Fruit fly (Drosophila melanogaster) whole organism, embryonic: ENCODE data around the gene Spn27A.

ENCODE experiments used
- Antp ChIP-seq: fragments of 200-800 bp; sonication (Bioruptor generic); optimal IDR thresholded peaks from 3 replicates; lab custom pipeline; 2016; ENCODE audit warnings: missing biosample characterization, missing genetic modification characterization
- BEAF-32 ChIP-seq: fragments of 200-800 bp; sonication (Bioruptor generic); optimal IDR thresholded peaks from 3 replicates; lab custom pipeline; 2017; ENCODE audit warnings: missing biosample characterization, missing genetic modification characterization, mild to moderate bottlenecking, moderate library complexity, missing genetic modification reagents
- Bgb ChIP-seq: fragments of 200-800 bp; sonication (Bioruptor generic); IDR thresholded peaks from 2 replicates; pipeline ENCODE4 v1.3.6; 2022; ENCODE audit warnings: missing biosample characterization, missing genetic modification characterization; ENCODE audit not compliant: partially characterized antibody
- CG10267 ChIP-seq: fragments of 200-800 bp; sonication (Bioruptor generic); optimal IDR thresholded peaks from 2 replicates; lab custom pipeline; 2018; ENCODE audit warnings: missing biosample characterization, mild to moderate bottlenecking, missing genetic modification characterization, moderate library complexity
- CG12155 ChIP-seq: fragments of 200-800 bp; sonication (Bioruptor generic); optimal IDR thresholded peaks from 3 replicates; lab custom pipeline; 2016; ENCODE audit warnings: missing biosample characterization, missing genetic modification characterization
- CG13287 ChIP-seq: fragments of 200-800 bp; sonication (Bioruptor generic); IDR thresholded peaks from 2 replicates; pipeline ENCODE4 v1.3.6; 2022; ENCODE audit warnings: missing biosample characterization, missing genetic modification characterization; ENCODE audit not compliant: partially characterized antibody
- CG14710 ChIP-seq: fragments of 200-800 bp; sonication (Bioruptor generic); optimal IDR thresholded peaks from 3 replicates; lab custom pipeline; 2019; ENCODE audit warnings: missing biosample characterization, mild to moderate bottlenecking, missing genetic modification characterization, moderate library complexity
- CG14860 ChIP-seq: fragments of 200-800 bp; sonication (Bioruptor generic); IDR thresholded peaks from 3 replicates; pipeline ENCODE4 v1.3.6; 2022; ENCODE audit warnings: missing biosample characterization, missing genetic modification characterization; ENCODE audit not compliant: partially characterized antibody
- CG17612 ChIP-seq: fragments of 200-800 bp; sonication (Bioruptor generic); IDR thresholded peaks from 2 replicates; pipeline ENCODE4 v1.3.6; 2022; ENCODE audit warnings: missing biosample characterization, missing genetic modification characterization
- CG17802 ChIP-seq: fragments of 200-800 bp; sonication (Bioruptor generic); optimal IDR thresholded peaks from 2 replicates; lab custom pipeline; 2018; ENCODE audit warnings: missing biosample characterization, mild to moderate bottlenecking, missing genetic modification characterization, moderate library complexity
- CG17829 ChIP-seq: fragments of 200-800 bp; optimal IDR thresholded peaks from 2 replicates; lab custom pipeline; 2019; ENCODE audit warnings: missing biosample characterization, mild to moderate bottlenecking, missing genetic modification characterization, moderate library complexity
- CG2120 ChIP-seq: fragments of 200-800 bp; sonication (Bioruptor generic); optimal IDR thresholded peaks from 3 replicates; lab custom pipeline; 2016; ENCODE audit warnings: missing biosample characterization, missing genetic modification characterization
- CG34376 ChIP-seq: fragments of 200-800 bp; sonication (Bioruptor generic); optimal IDR thresholded peaks from 2 replicates; lab custom pipeline; 2018; ENCODE audit warnings: missing biosample characterization, mild to moderate bottlenecking, missing genetic modification characterization
- CG3995 ChIP-seq: fragments of 200-800 bp; sonication (Bioruptor generic); optimal IDR thresholded peaks from 3 replicates; lab custom pipeline; 2016; ENCODE audit warnings: missing biosample characterization, missing genetic modification characterization
- CG4424 ChIP-seq: fragments of 200-800 bp; sonication (Bioruptor generic); optimal IDR thresholded peaks from 3 replicates; lab custom pipeline; 2016; ENCODE audit warnings: missing biosample characterization, missing genetic modification characterization
- CG6791 ChIP-seq: fragments of 200-800 bp; sonication (Bioruptor generic); IDR thresholded peaks from 3 replicates; pipeline ENCODE4 v1.3.6; 2022; ENCODE audit warnings: missing biosample characterization, missing genetic modification characterization; ENCODE audit not compliant: partially characterized antibody
- CTCF ChIP-seq: fragments of 200-800 bp; sonication (Bioruptor generic); optimal IDR thresholded peaks from 2 replicates; lab custom pipeline; 2017; ENCODE audit warnings: missing biosample characterization, mild to moderate bottlenecking, missing genetic modification characterization, moderate library complexity
- Dbx ChIP-seq: fragments of 200-800 bp; sonication (Bioruptor generic); IDR thresholded peaks from 3 replicates; pipeline ENCODE4 v1.3.6; 2022; ENCODE audit warnings: missing biosample characterization, missing genetic modification characterization
- Dll ChIP-seq: fragments of 200-800 bp; sonication (Bioruptor generic); IDR thresholded peaks from 4 replicates; pipeline ENCODE4 v1.3.6; 2022; ENCODE audit warnings: missing biosample characterization, missing genetic modification characterization; ENCODE audit not compliant: partially characterized antibody
- Dref ChIP-seq: fragments of 200-800 bp; sonication (Bioruptor generic); IDR thresholded peaks from 2 replicates; pipeline ENCODE4 v1.3.6; 2022; ENCODE audit warnings: missing biosample characterization, missing genetic modification characterization
- Ets65A ChIP-seq: fragments of 200-800 bp; sonication (Bioruptor generic); peaks from one replicate; lab custom pipeline; 2016; ENCODE audit warnings: missing biosample characterization, missing genetic modification characterization
- H2.0 ChIP-seq: fragments of 200-800 bp; sonication (Bioruptor generic); IDR thresholded peaks from 2 replicates; pipeline ENCODE4 v1.3.6; 2022; ENCODE audit warnings: missing biosample characterization, missing genetic modification characterization
- Med ChIP-seq: fragments of 200-800 bp; sonication (Bioruptor generic); peaks from one replicate; lab custom pipeline; 2016; ENCODE audit warnings: missing biosample characterization, missing genetic modification characterization, mild to moderate bottlenecking, inconsistent platforms, moderate library complexity
- Sry-δ ChIP-seq: fragments of 200-800 bp; sonication (Bioruptor generic); optimal IDR thresholded peaks from 2 replicates; lab custom pipeline; 2016; ENCODE audit warnings: missing biosample characterization, missing genetic modification characterization
- ci ChIP-seq: fragments of 200-800 bp; sonication (Bioruptor generic); IDR thresholded peaks from 3 replicates; pipeline ENCODE4 v1.3.6; 2022; ENCODE audit warnings: missing biosample characterization, missing genetic modification characterization
- crp ChIP-seq, 2 experiments: fragments of 200-800 bp; sonication (Bioruptor generic); optimal IDR thresholded peaks; 2 replicates in 1 of 2; 3 replicates in 1 of 2; lab custom pipeline; 2017; ENCODE audit warnings: missing biosample characterization in 2 of 2, missing genetic modification characterization in 2 of 2, mild to moderate bottlenecking in 1 of 2, moderate library complexity in 1 of 2
- ftz-f1 ChIP-seq: fragments of 200-800 bp; sonication (Bioruptor generic); optimal IDR thresholded peaks from 2 replicates; lab custom pipeline; 2016; ENCODE audit warnings: missing biosample characterization, missing genetic modification characterization
- gsb ChIP-seq: fragments of 200-800 bp; sonication (Bioruptor generic); IDR thresholded peaks from 2 replicates; pipeline ENCODE4 v1.3.6; 2022; ENCODE audit warnings: missing biosample characterization, missing genetic modification characterization
- inv ChIP-seq: fragments of 200-800 bp; sonication (Bioruptor generic); IDR thresholded peaks from 2 replicates; pipeline ENCODE4 v1.3.6; 2022; ENCODE audit warnings: missing biosample characterization, missing genetic modification characterization; ENCODE audit not compliant: partially characterized antibody
- mld ChIP-seq: fragments of 200-800 bp; sonication (Bioruptor generic); IDR thresholded peaks from 3 replicates; pipeline ENCODE4 v1.3.6; 2022; ENCODE audit warnings: missing biosample characterization, missing genetic modification characterization; ENCODE audit not compliant: partially characterized antibody
- phol ChIP-seq: fragments of 200-800 bp; sonication (Bioruptor generic); optimal IDR thresholded peaks from 3 replicates; lab custom pipeline; 2018; ENCODE audit warnings: missing biosample characterization, mild to moderate bottlenecking, missing genetic modification characterization, moderate library complexity
- row ChIP-seq: fragments of 200-800 bp; sonication (Bioruptor generic); IDR thresholded peaks from 3 replicates; pipeline ENCODE4 v1.3.6; 2022; ENCODE audit warnings: missing biosample characterization, missing genetic modification characterization
- sd ChIP-seq: fragments of 200-800 bp; sonication (Bioruptor generic); optimal IDR thresholded peaks from 3 replicates; lab custom pipeline; 2018; ENCODE audit warnings: missing biosample characterization, mild to moderate bottlenecking, missing genetic modification characterization, moderate library complexity
- sna ChIP-seq: fragments of 200-800 bp; sonication (Bioruptor generic); IDR thresholded peaks from 2 replicates; pipeline ENCODE4 v1.3.6; 2022; ENCODE audit warnings: missing biosample characterization, missing genetic modification characterization; ENCODE audit not compliant: partially characterized antibody
- trem ChIP-seq: fragments of 200-800 bp; optimal IDR thresholded peaks from 3 replicates; lab custom pipeline; 2019; ENCODE audit warnings: missing biosample characterization, mild to moderate bottlenecking, missing genetic modification characterization, moderate library complexity
- zfh2 ChIP-seq: fragments of 200-800 bp; sonication (Bioruptor generic); optimal IDR thresholded peaks from 2 replicates; lab custom pipeline; 2016; ENCODE audit warnings: missing biosample characterization, missing genetic modification characterization

The Spn27A gene

dm6 chr2L:6717460-6717859, 44.3 kb upstream of the Spn27A start, which contains the start of gene Aatf (continued):
- peak in 1 of 2 experiments; percentile 30 for TF ChIP-seq crp (GFP tag; optimal IDR thresholded peaks at IDR 0.05; lab: Kevin White, UChicago)
- TF ChIP-seq CG12155: peak; percentile 3
- peak; percentile 55 for TF ChIP-seq sd (tag; lab: Kevin White, UChicago)
- TF ChIP-seq trem: peak; percentile 58
- peak; percentile 52; the same call in 2 of the 3 replicates for TF ChIP-seq Dbx (GFP tag; lab: Robert Waterston, UW)
- TF ChIP-seq phol (tag; lab: Kevin White, UChicago): peak; percentile 37
- TF ChIP-seq sna (GFP tag; lab: Robert Waterston, UW): peak; percentile 76
- TF ChIP-seq Dref (GFP tag; lab: Robert Waterston, UW): peak; percentile 90
- peak; percentile 63 for TF ChIP-seq CG14710
- peak; percentile 22 for TF ChIP-seq CG17829 (tag; lab: Kevin White, UChicago)
- peak; percentile 13 for TF ChIP-seq Antp
- peak; percentile 89 for TF ChIP-seq Bgb (GFP tag; lab: Robert Waterston, UW)
- peak; percentile 97 for TF ChIP-seq Sry-δ
- peak; percentile 50 for TF ChIP-seq CG10267 (tag; lab: Kevin White, UChicago)
- no peak for TF ChIP-seq zfh2 (GFP tag; lab: Kevin White, UChicago)
- TF ChIP-seq BEAF-32 (GFP tag; lab: Kevin White, UChicago): peak; percentile 88
- peak; percentile 70 for TF ChIP-seq inv (GFP tag; lab: Robert Waterston, UW)
- TF ChIP-seq CG4424 (GFP tag; lab: Kevin White, UChicago): no peak
- peak; percentile 89 for TF ChIP-seq Dll (GFP tag; lab: Robert Waterston, UW)
- peak; percentile 7 for TF ChIP-seq CG2120 (GFP tag; lab: Kevin White, UChicago)
- TF ChIP-seq CG14860 (GFP tag; lab: Robert Waterston, UW): peak; percentile 59; the same call in 2 of the 3 replicates

- TF ChIP-seq ci (peak; percentile 31; the same call in 1 of the 3 replicates), CG17612 (GFP tag; lab: Robert Waterston, UW) (peak; percentile 64; the same call in 1 of the 2 replicates), CG6791 (GFP tag; lab: Robert Waterston, UW) (0 out of 3 replicates have a peak, but pooled peaks have one; percentile 16), ftz-f1 (GFP tag; lab: Kevin White, UChicago) (peak; percentile 24), CG3995 (no peak), gsb (GFP tag; lab: Robert Waterston, UW) (no peak), Ets65A (GFP tag; lab: Kevin White, UChicago) (no peak), CG13287 (GFP tag; lab: Robert Waterston, UW) (no peak), H2.0 (GFP tag; lab: Robert Waterston, UW) (no peak), mld (GFP tag; lab: Robert Waterston, UW) (0 out of 3 replicates have a peak, but pooled peaks have one; percentile 22), CG17802 (peak; percentile 29), CTCF (peak; percentile 6)
These were observed 43.8 kb upstream of the Spn27A start for dm6 chr2L:6716921-6717320.

- peak; percentile 47 for TF ChIP-seq Med (GFP tag; lab: Kevin White, UChicago)
- no peak for TF ChIP-seq CG6791 (GFP tag; lab: Robert Waterston, UW)
- peak; percentile 47 for TF ChIP-seq row
- peak; percentile 70 for TF ChIP-seq Ets65A (GFP tag; lab: Kevin White, UChicago)
- peak; percentile 9 for TF ChIP-seq CG34376 (GFP tag; lab: Kevin White, UChicago)
These were observed 43.1 kb upstream of the Spn27A start, which contains the start of gene AkhR for dm6 chr2L:6716182-6716770. Gene AkhR (minus strand): TSS chr2L:6716186.
